Fruit fly (Drosophila melanogaster): ENCODE results near the gene CG11672.
A peak's percentile ranks its signal among the peaks of the same experiment; 100 is the strongest.

DNA sequence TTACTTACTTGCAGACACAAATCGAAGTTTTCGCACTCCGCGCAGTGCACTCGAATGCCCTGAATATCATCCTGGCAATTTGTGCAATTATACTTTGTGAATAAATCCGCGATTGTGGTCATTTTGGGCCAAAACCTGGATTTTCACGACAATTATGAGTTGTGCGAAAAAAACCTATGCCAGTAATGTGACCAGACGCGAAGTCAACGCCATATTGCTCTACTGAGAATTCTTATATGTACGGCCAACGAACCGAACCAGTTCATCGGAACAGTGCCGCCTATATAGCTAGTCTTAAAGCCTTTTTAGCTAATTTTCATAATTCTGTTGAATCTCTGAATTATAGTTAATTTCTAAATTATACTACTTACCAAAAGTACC is 50.1 kb downstream of the CG11672 start, which contains the start of gene Ada2b:
- TF ChIP-seq fru (GFP tag; optimal IDR thresholded peaks at IDR 0.05) = peak; percentile 70
- TF ChIP-seq Rel (GFP tag; optimal IDR thresholded peaks at IDR 0.05) = no peak
- no peak for TF ChIP-seq Rel (tag; optimal IDR thresholded peaks at IDR 0.05)
- TF ChIP-seq lola (GFP tag; optimal IDR thresholded peaks at IDR 0.05) = no peak
- no peak for TF ChIP-seq tai (GFP tag; optimal IDR thresholded peaks at IDR 0.05)
- TF ChIP-seq Dfd (GFP tag; optimal IDR thresholded peaks at IDR 0.05) = no peak
- TF ChIP-seq psq (GFP tag; optimal IDR thresholded peaks at IDR 0.05) = no peak
- TF ChIP-seq br (GFP tag; optimal IDR thresholded peaks at IDR 0.05) = no peak
- TF ChIP-seq rgr (GFP tag; optimal IDR thresholded peaks at IDR 0.05) = no peak

All from whole organism, wandering third instar larva.